Worm (Caenorhabditis elegans) whole organism, L2 larva: ENCODE measurements around the gene pqe-1.

Experiments
- ceh-82 ChIP-seq: fragments of 150-350 bp; optimal IDR thresholded peaks from 2 replicates; lab custom pipeline; 2014; ENCODE audit warnings: missing biosample characterization, missing genetic modification characterization
- nhr-77 ChIP-seq: fragments of 150-350 bp; optimal IDR thresholded peaks from 2 replicates; lab custom pipeline; 2014; ENCODE audit warnings: missing biosample characterization, missing genetic modification characterization

pqe-1 gene

ce11 chrIII:5367995-5368899 is 57.2 kb downstream of the pqe-1 start, which contains the start of gene dhs-9 (continued):
- no peak for TF ChIP-seq ceh-82
- TF ChIP-seq nhr-77 (tag; lab: Kevin White, UChicago), result no peak
